Fruit fly (Drosophila melanogaster) whole organism, embryonic: ENCODE results near the gene cpb.

Experiments
- Atf-2 ChIP-seq: fragments of 200-800 bp; sonication (Bioruptor generic); optimal IDR thresholded peaks from 2 replicates; lab custom pipeline; 2016; ENCODE audit warnings: missing biosample characterization, missing genetic modification characterization
- Atf6 ChIP-seq: fragments of 200-800 bp; sonication (Bioruptor generic); IDR thresholded peaks from 2 replicates; pipeline ENCODE4 v1.3.6; 2022; ENCODE audit warnings: missing biosample characterization, missing genetic modification characterization
- Awh ChIP-seq: fragments of 200-800 bp; sonication (Bioruptor generic); IDR thresholded peaks from 2 replicates; pipeline ENCODE4, ENCODE4 v1.3.6; 2022; ENCODE audit warnings: missing biosample characterization, missing genetic modification characterization
- Bdp1 ChIP-seq: fragments of 200-800 bp; sonication (Bioruptor generic); optimal IDR thresholded peaks from 3 replicates; lab custom pipeline; 2016; ENCODE audit warnings: missing biosample characterization, missing genetic modification characterization
- CG10147 ChIP-seq: fragments of 200-800 bp; sonication (Bioruptor generic); optimal IDR thresholded peaks from 2 replicates; lab custom pipeline; 2019; ENCODE audit warnings: missing biosample characterization, mild to moderate bottlenecking, missing genetic modification characterization, moderate library complexity
- CG10321 ChIP-seq: fragments of 200-800 bp; sonication (Bioruptor generic); IDR thresholded peaks from 2 replicates; pipeline ENCODE4 v1.3.6; 2022; ENCODE audit warnings: missing biosample characterization, missing genetic modification characterization
- CG12104 ChIP-seq: fragments of 200-800 bp; sonication (Bioruptor generic); optimal IDR thresholded peaks from 3 replicates; lab custom pipeline; 2016; ENCODE audit warnings: missing biosample characterization, missing genetic modification characterization
- CG12219 ChIP-seq: fragments of 200-800 bp; sonication (Bioruptor generic); optimal IDR thresholded peaks from 3 replicates; lab custom pipeline; 2018; ENCODE audit warnings: missing biosample characterization, mild to moderate bottlenecking, missing genetic modification characterization
- CG12299 ChIP-seq: fragments of 200-800 bp; sonication (Bioruptor generic); optimal IDR thresholded peaks from 2 replicates; lab custom pipeline; 2018; ENCODE audit warnings: missing biosample characterization, mild to moderate bottlenecking, missing genetic modification characterization
- CG12391 ChIP-seq: fragments of 200-800 bp; sonication (Bioruptor generic); optimal IDR thresholded peaks from 3 replicates; lab custom pipeline; 2018; ENCODE audit warnings: missing biosample characterization, mild to moderate bottlenecking, missing genetic modification characterization, moderate library complexity
- CG13296 ChIP-seq: fragments of 200-800 bp; sonication (Bioruptor generic); optimal IDR thresholded peaks from 3 replicates; lab custom pipeline; 2018; ENCODE audit warnings: missing biosample characterization, mild to moderate bottlenecking, missing genetic modification characterization
- CG14050 ChIP-seq: fragments of 200-800 bp; sonication (Bioruptor generic); IDR thresholded peaks from 3 replicates; pipeline ENCODE4 v1.3.6; 2022; ENCODE audit warnings: missing biosample characterization, missing genetic modification characterization
- CG14667 ChIP-seq: fragments of 200-800 bp; sonication (Bioruptor generic); IDR thresholded peaks from 2 replicates; pipeline ENCODE4 v1.3.6; 2022; ENCODE audit warnings: missing biosample characterization, missing genetic modification characterization
- CG15011 ChIP-seq: fragments of 200-800 bp; sonication (Bioruptor generic); optimal IDR thresholded peaks from 3 replicates; lab custom pipeline; 2018; ENCODE audit warnings: missing biosample characterization, mild to moderate bottlenecking, missing genetic modification characterization
- CG15073 ChIP-seq: fragments of 200-800 bp; sonication (Bioruptor generic); optimal IDR thresholded peaks from 2 replicates; lab custom pipeline; 2016; ENCODE audit warnings: missing biosample characterization, missing genetic modification characterization
- CG18619 ChIP-seq: fragments of 200-800 bp; sonication (Bioruptor generic); optimal IDR thresholded peaks from 3 replicates; lab custom pipeline; 2017; ENCODE audit warnings: missing biosample characterization, mild to moderate bottlenecking, missing genetic modification characterization
- CG2116 ChIP-seq: fragments of 200-800 bp; sonication (Bioruptor generic); optimal IDR thresholded peaks from 3 replicates; lab custom pipeline; 2018; ENCODE audit warnings: missing biosample characterization, mild to moderate bottlenecking, missing genetic modification characterization
- CG2129 ChIP-seq: fragments of 200-800 bp; sonication (Bioruptor generic); IDR thresholded peaks from 2 replicates; pipeline ENCODE4 v1.3.6; 2022; ENCODE audit warnings: missing biosample characterization, missing genetic modification characterization; ENCODE audit not compliant: partially characterized antibody
- CG2199 ChIP-seq: fragments of 200-800 bp; sonication (Bioruptor generic); IDR thresholded peaks from 3 replicates; pipeline ENCODE4 v1.3.6; 2022; ENCODE audit warnings: missing biosample characterization, missing genetic modification characterization
- CG2875 ChIP-seq: fragments of 200-800 bp; sonication (Bioruptor generic); optimal IDR thresholded peaks from 2 replicates; lab custom pipeline; 2017; ENCODE audit warnings: missing biosample characterization, mild to moderate bottlenecking, missing genetic modification characterization, missing genetic modification reagents
- CG43689 ChIP-seq: fragments of 200-800 bp; sonication (Bioruptor generic); IDR thresholded peaks from 2 replicates; pipeline ENCODE4 v1.3.6; 2022; ENCODE audit warnings: missing biosample characterization, missing genetic modification characterization
- CG6654 ChIP-seq: fragments of 200-800 bp; sonication (Bioruptor generic); optimal IDR thresholded peaks from 2 replicates; lab custom pipeline; 2017; ENCODE audit warnings: missing biosample characterization, mild to moderate bottlenecking, missing genetic modification characterization
- CHES-1-like ChIP-seq: fragments of 200-800 bp; sonication (Bioruptor generic); optimal IDR thresholded peaks from 2 replicates; lab custom pipeline; 2016; ENCODE audit warnings: missing biosample characterization, missing genetic modification characterization
- Chrac-16 ChIP-seq: fragments of 200-800 bp; sonication (Bioruptor generic); optimal IDR thresholded peaks from 3 replicates; lab custom pipeline; 2016; ENCODE audit warnings: missing biosample characterization, missing genetic modification characterization
- CkIIα-i1 ChIP-seq: fragments of 200-800 bp; sonication (Bioruptor generic); IDR thresholded peaks from 2 replicates; pipeline ENCODE4 v1.3.6; 2022; ENCODE audit warnings: missing biosample characterization, missing genetic modification characterization
- H15 ChIP-seq: fragments of 200-800 bp; sonication (Bioruptor generic); IDR thresholded peaks from 3 replicates; pipeline ENCODE4 v1.3.6; 2022; ENCODE audit warnings: missing biosample characterization, missing genetic modification characterization
- HLH4C ChIP-seq: fragments of 200-800 bp; sonication (Bioruptor generic); IDR thresholded peaks from 3 replicates; pipeline ENCODE4 v1.3.6; 2022; ENCODE audit warnings: missing biosample characterization, missing genetic modification characterization; ENCODE audit not compliant: partially characterized antibody
- Hand ChIP-seq: fragments of 200-800 bp; sonication (Bioruptor generic); optimal IDR thresholded peaks from 2 replicates; lab custom pipeline; 2017; ENCODE audit warnings: mild to moderate bottlenecking, missing biosample characterization, missing genetic modification reagents, missing genetic modification characterization
- Hr39 ChIP-seq: fragments of >200 bp; optimal IDR thresholded peaks from 2 replicates; lab custom pipeline; 2017
- MBD-R2 ChIP-seq: fragments of 200-800 bp; sonication (Bioruptor generic); IDR thresholded peaks from 2 replicates; pipeline ENCODE4 v1.3.6; 2022; ENCODE audit warnings: missing biosample characterization, missing genetic modification characterization
- MESR4 ChIP-seq: fragments of 200-800 bp; sonication (Bioruptor generic); optimal IDR thresholded peaks from 2 replicates; lab custom pipeline; 2018; ENCODE audit warnings: missing biosample characterization, mild to moderate bottlenecking, missing genetic modification characterization, moderate library complexity
- Mrtf ChIP-seq: fragments of 200-800 bp; sonication (Bioruptor generic); IDR thresholded peaks from 3 replicates; pipeline ENCODE4 v1.3.6; 2022; ENCODE audit warnings: missing biosample characterization, missing genetic modification characterization
- NfI ChIP-seq: fragments of 200-800 bp; sonication (Bioruptor generic); optimal IDR thresholded peaks from 3 replicates; lab custom pipeline; 2018; ENCODE audit warnings: missing biosample characterization, mild to moderate bottlenecking, missing genetic modification characterization, moderate library complexity
- Tbp ChIP-seq: fragments of >200 bp; optimal IDR thresholded peaks from 2 replicates; lab custom pipeline; 2018; ENCODE audit warnings: missing biosample characterization, missing genetic modification characterization
- ac ChIP-seq: fragments of 200-800 bp; sonication (Bioruptor generic); optimal IDR thresholded peaks from 3 replicates; lab custom pipeline; 2017; ENCODE audit warnings: missing biosample characterization, mild to moderate bottlenecking, missing genetic modification characterization
- ap ChIP-seq: fragments of 200-800 bp; sonication (Bioruptor generic); IDR thresholded peaks from 2 replicates; pipeline ENCODE4 v1.3.6; 2022; ENCODE audit warnings: missing biosample characterization, missing genetic modification characterization
- dm ChIP-seq: fragments of 200-800 bp; sonication (Bioruptor generic); optimal IDR thresholded peaks from 3 replicates; lab custom pipeline; 2016; ENCODE audit warnings: missing biosample characterization, missing genetic modification characterization
- emc ChIP-seq: fragments of 200-800 bp; sonication (Bioruptor generic); optimal IDR thresholded peaks from 2 replicates; lab custom pipeline; 2016; ENCODE audit warnings: missing biosample characterization, missing genetic modification characterization
- exex ChIP-seq: fragments of 200-800 bp; sonication (Bioruptor generic); optimal IDR thresholded peaks from 4 replicates; lab custom pipeline; 2018; ENCODE audit warnings: missing biosample characterization, mild to moderate bottlenecking, missing genetic modification characterization, moderate library complexity
- fd102C ChIP-seq: fragments of 200-800 bp; sonication (Bioruptor generic); optimal IDR thresholded peaks from 2 replicates; lab custom pipeline; 2018; ENCODE audit warnings: missing biosample characterization, mild to moderate bottlenecking, missing genetic modification characterization, moderate library complexity
- ham ChIP-seq: fragments of 200-800 bp; sonication (Bioruptor generic); IDR thresholded peaks from 2 replicates; pipeline ENCODE4 v1.3.6; 2022; ENCODE audit warnings: missing biosample characterization, missing genetic modification characterization
- jigr1 ChIP-seq: fragments of 200-800 bp; sonication (Bioruptor generic); IDR thresholded peaks from 3 replicates; pipeline ENCODE4 v1.3.6; 2022; ENCODE audit warnings: missing biosample characterization, missing genetic modification characterization
- mirr ChIP-seq: fragments of 200-800 bp; sonication (Bioruptor generic); optimal IDR thresholded peaks from 3 replicates; lab custom pipeline; 2018; ENCODE audit warnings: missing biosample characterization, mild to moderate bottlenecking, missing genetic modification characterization
- nau ChIP-seq: fragments of 200-800 bp; sonication (Bioruptor generic); optimal IDR thresholded peaks from 3 replicates; lab custom pipeline; 2017; ENCODE audit warnings: missing biosample characterization, mild to moderate bottlenecking, missing genetic modification characterization, missing genetic modification reagents
- nerfin-2 ChIP-seq: fragments of 200-800 bp; sonication (Bioruptor generic); IDR thresholded peaks from 2 replicates; pipeline ENCODE4 v1.3.6; 2022; ENCODE audit warnings: missing biosample characterization, missing genetic modification characterization; ENCODE audit not compliant: partially characterized antibody
- pita ChIP-seq: fragments of 200-800 bp; sonication (Bioruptor generic); optimal IDR thresholded peaks from 2 replicates; lab custom pipeline; 2017; ENCODE audit warnings: missing biosample characterization, mild to moderate bottlenecking, missing genetic modification characterization
- sc ChIP-seq, 3 experiments: fragments of >200 bp in 2 of 3; fragments of 200-800 bp in 1 of 3; sonication (Bioruptor generic) in 1 of 3; optimal IDR thresholded peaks; 2 replicates in 2 of 3; 3 replicates in 1 of 3; lab custom pipeline; 2017; ENCODE audit warnings: mild to moderate bottlenecking in 1 of 3, missing biosample characterization in 1 of 3, missing genetic modification characterization in 1 of 3, missing genetic modification reagents in 1 of 3
- sens ChIP-seq: fragments of 200-800 bp; sonication (Bioruptor generic); peaks from one replicate; lab custom pipeline; 2016; ENCODE audit warnings: missing biosample characterization, missing genetic modification characterization
- sima ChIP-seq: fragments of 200-800 bp; sonication (Bioruptor generic); optimal IDR thresholded peaks from 2 replicates; lab custom pipeline; 2016; ENCODE audit warnings: missing biosample characterization, missing genetic modification characterization
- tin ChIP-seq: fragments of 200-800 bp; sonication (Bioruptor generic); optimal IDR thresholded peaks from 3 replicates; lab custom pipeline; 2016; ENCODE audit warnings: missing biosample characterization, missing genetic modification characterization
- zfh1 ChIP-seq: fragments of 200-800 bp; sonication (Bioruptor generic); IDR thresholded peaks from 3 replicates; pipeline ENCODE4 v1.3.6; 2022; ENCODE audit warnings: missing biosample characterization, missing genetic modification characterization

The cpb gene

DNA sequence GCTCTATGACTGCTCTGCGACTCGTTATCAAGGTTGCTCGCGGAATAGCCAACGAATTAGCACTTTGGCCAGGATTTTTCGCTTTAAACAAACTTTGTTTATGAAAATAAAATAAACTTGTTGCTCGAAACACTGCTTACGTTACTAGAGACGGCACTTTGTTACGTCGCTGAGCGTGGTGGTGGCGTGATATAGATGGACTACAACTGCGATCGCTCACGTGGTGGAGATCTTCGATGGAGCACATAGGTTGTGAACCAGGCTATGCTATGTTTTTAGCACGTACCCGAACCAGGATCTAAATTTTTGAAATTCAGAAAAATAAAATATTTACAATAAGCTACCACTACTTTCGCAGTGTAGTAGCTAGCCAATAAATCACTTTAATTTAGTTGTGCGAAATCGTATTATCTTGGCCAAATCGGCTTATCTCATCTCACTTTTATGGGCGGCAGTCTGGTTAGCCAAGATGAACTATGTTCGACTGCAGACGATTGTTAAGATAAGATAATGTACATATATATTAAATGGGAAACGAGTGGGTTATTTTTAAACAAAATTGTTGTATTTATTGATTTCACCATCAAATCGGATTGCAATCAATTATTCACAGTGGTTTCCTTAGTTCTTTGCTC, 11.1 kb downstream of the cpb start, which contains the start of gene frtz (continued):
- TF ChIP-seq MESR4 (GFP tag; lab: Kevin White, UChicago): peak; percentile 71
- no peak for TF ChIP-seq mirr (GFP tag; lab: Kevin White, UChicago)
- TF ChIP-seq CG10321: no peak
- no peak for TF ChIP-seq Hr39 (lab: Kevin White, UChicago)
- TF ChIP-seq CG12104 (GFP tag; lab: Kevin White, UChicago): no peak
- TF ChIP-seq CG12391 (tag; lab: Kevin White, UChicago): peak; percentile 13
- no peak for TF ChIP-seq Hand (GFP tag; lab: Kevin White, UChicago)
- TF ChIP-seq Bdp1 (GFP tag; lab: Kevin White, UChicago): no peak
- TF ChIP-seq dm: peak; percentile 10
- TF ChIP-seq ap (GFP tag; lab: Robert Waterston, UW): no peak
- no peak for TF ChIP-seq CkIIα-i1 (GFP tag; lab: Robert Waterston, UW)
- no peak for TF ChIP-seq ham
- TF ChIP-seq H15: no peak
- TF ChIP-seq CG12219 (GFP tag; lab: Kevin White, UChicago): no peak
- no peak for TF ChIP-seq CG12299 (tag; lab: Kevin White, UChicago)
- no peak for TF ChIP-seq Atf-2 (GFP tag; lab: Kevin White, UChicago)
- no peak for TF ChIP-seq Chrac-16 (GFP tag; lab: Kevin White, UChicago)
- no peak for TF ChIP-seq ac (GFP tag; lab: Kevin White, UChicago)
- TF ChIP-seq Awh (GFP tag; lab: Robert Waterston, UW): no peak
- peak; percentile 1 for TF ChIP-seq CG2116 (GFP tag; lab: Kevin White, UChicago)
- TF ChIP-seq sima (GFP tag; lab: Kevin White, UChicago): no peak
- no peak for TF ChIP-seq CG2199 (GFP tag; lab: Robert Waterston, UW)
- TF ChIP-seq exex (tag; lab: Kevin White, UChicago): peak; percentile 79
- no peak for TF ChIP-seq CG14667 (GFP tag; lab: Robert Waterston, UW)
- no peak for TF ChIP-seq tin (GFP tag; lab: Kevin White, UChicago)
- TF ChIP-seq emc (GFP tag; lab: Kevin White, UChicago): no peak
- no peak for TF ChIP-seq sc (optimal IDR thresholded peaks at IDR 0.05; lab: Kevin White, UChicago)
- TF ChIP-seq sc (GFP tag; optimal IDR thresholded peaks at IDR 0.05; lab: Kevin White, UChicago): no peak
- no peak for TF ChIP-seq CG6654
- TF ChIP-seq nau (GFP tag; lab: Kevin White, UChicago): no peak
- TF ChIP-seq CHES-1-like: peak; percentile 29
- no peak for TF ChIP-seq CG14050 (GFP tag; lab: Robert Waterston, UW)
- no peak for TF ChIP-seq Tbp (GFP tag; lab: Kevin White, UChicago)
- peak; percentile 79 for TF ChIP-seq MBD-R2
- TF ChIP-seq Mrtf: no peak
- TF ChIP-seq CG2129: peak; percentile 42; the same call in 1 of the 2 replicates
- no peak for TF ChIP-seq CG15011
- no peak for TF ChIP-seq Atf6 (GFP tag; lab: Robert Waterston, UW)
- TF ChIP-seq HLH4C (GFP tag; lab: Robert Waterston, UW): peak; percentile 63
- TF ChIP-seq CG2875 (GFP tag; lab: Kevin White, UChicago): no peak
- TF ChIP-seq nerfin-2 (GFP tag; lab: Robert Waterston, UW): peak; percentile 49
- TF ChIP-seq jigr1: no peak
- no peak for TF ChIP-seq fd102C (GFP tag; lab: Kevin White, UChicago)
- TF ChIP-seq CG15073: no peak
- peak; percentile 85 for TF ChIP-seq pita (GFP tag; lab: Kevin White, UChicago)
- TF ChIP-seq CG13296 (GFP tag; lab: Kevin White, UChicago): no peak
- TF ChIP-seq sens (GFP tag; lab: Kevin White, UChicago): peak; percentile 24
- TF ChIP-seq CG10147 (GFP tag; lab: Kevin White, UChicago): no peak
- no peak for TF ChIP-seq CG18619 (GFP tag; lab: Kevin White, UChicago)
- TF ChIP-seq zfh1: peak; percentile 55; the same call in 1 of the 3 replicates
- no peak for TF ChIP-seq CG43689 (GFP tag; lab: Robert Waterston, UW)
- TF ChIP-seq NfI: no peak
